Worm (Caenorhabditis elegans): ENCODE results near the gene F44A2.5.

DNA sequence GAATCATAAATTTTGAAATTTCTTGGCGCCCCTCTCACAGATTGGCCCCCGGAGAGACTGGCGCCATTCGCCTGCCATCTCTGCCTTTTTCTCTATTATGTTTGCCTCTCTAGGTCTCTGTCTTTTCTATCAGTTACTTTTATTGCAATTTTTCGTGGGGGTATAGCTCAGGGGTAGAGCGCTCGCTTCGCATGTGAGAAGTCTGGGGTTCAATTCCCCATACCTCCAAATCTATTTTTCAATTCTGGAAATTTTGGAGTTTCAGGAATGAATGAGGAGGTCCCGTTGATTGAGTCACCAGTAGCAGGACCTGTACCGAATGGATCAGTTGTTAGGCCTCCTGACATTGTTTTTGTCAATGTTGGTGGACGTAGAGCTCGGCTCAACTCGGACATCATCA, 20.6 kb downstream of the F44A2.5 start, which contains the start of gene kvs-3:
- TF ChIP-seq nhr-6 (tag; optimal IDR thresholded peaks at IDR 0.05), result no peak
- TF ChIP-seq ceh-28 (tag; optimal IDR thresholded peaks at IDR 0.05), result no peak
- no peak for TF ChIP-seq pqm-1 (tag; optimal IDR thresholded peaks at IDR 0.05)
- TF ChIP-seq dpl-1 (GFP tag; optimal IDR thresholded peaks at IDR 0.05), result peak; percentile 4
- no peak for TF ChIP-seq lin-39 (tag; optimal IDR thresholded peaks at IDR 0.05)
- TF ChIP-seq aly-2 (tag; optimal IDR thresholded peaks at IDR 0.05), result no peak
- TF ChIP-seq mdl-1 (tag; optimal IDR thresholded peaks at IDR 0.05), result no peak

All from whole organism, L4 larva.